Worm (Caenorhabditis elegans) whole organism, L4 larva: ENCODE results near the gene T13C2.3.

Experiments used
- F10B5.3 ChIP-seq: sonication (generic microtip); optimal IDR thresholded peaks from 2 replicates; lab custom pipeline; 2016; ENCODE audit warnings: mild to moderate bottlenecking, missing genetic modification characterization, missing compliant biosample characterization
- ama-1 ChIP-seq: fragments of 150-350 bp; optimal IDR thresholded peaks from 2 replicates; lab custom pipeline; 2014; ENCODE audit warnings: inconsistent platforms, mixed read lengths
- dpl-1 ChIP-seq: fragments of 150-350 bp; optimal IDR thresholded peaks from 2 replicates; lab custom pipeline; 2014; ENCODE audit warnings: missing biosample characterization, missing genetic modification reagents, missing genetic modification characterization
- lin-13 ChIP-seq: fragments of 150-350 bp; optimal IDR thresholded peaks from 2 replicates; lab custom pipeline; 2014; ENCODE audit warnings: missing biosample characterization, missing genetic modification reagents, missing genetic modification characterization
- lsy-2 ChIP-seq, 2 experiments: fragments of 150-350 bp in 1 of 2; sonication (generic microtip) in 1 of 2; optimal IDR thresholded peaks; 2 replicates each; lab custom pipeline; 2014 to 2017; ENCODE audit warnings: missing biosample characterization in 2 of 2, missing genetic modification characterization in 2 of 2
- unc-62 ChIP-seq, 3 experiments: fragments of 150-350 bp in 1 of 3; sonication (generic microtip); optimal IDR thresholded peaks in 2 of 3; peaks in 1 of 3; 1 replicate in 1 of 3; 2 replicates in 2 of 3; lab custom pipeline; 2014 to 2017; ENCODE audit warnings: missing biosample characterization in 3 of 3, missing genetic modification characterization in 3 of 3, missing genetic modification reagents in 3 of 3, missing genotype in 1 of 3
- ztf-11 ChIP-seq: fragments of 150-350 bp; optimal IDR thresholded peaks from 2 replicates; lab custom pipeline; 2014; ENCODE audit warnings: missing biosample characterization, missing genetic modification characterization

- TF ChIP-seq F10B5.3 (tag; lab: Kevin White, UChicago) (no peak), ztf-11 (tag; lab: Kevin White, UChicago) (no peak), unc-62 (GFP tag; optimal IDR thresholded peaks at IDR 0.05 in 1 of 2; lab: Kevin White, UChicago) (peak in 1 of 2 experiments; percentile 98), unc-62 (tag; optimal IDR thresholded peaks at IDR 0.05; lab: Kevin White, UChicago) (no peak), lsy-2 (tag; optimal IDR thresholded peaks at IDR 0.05; lab: Kevin White, UChicago) (peak in 1 of 2 experiments; percentile 50), lin-13 (GFP tag; lab: Kevin White, UChicago) (no peak), dpl-1 (GFP tag; lab: Kevin White, UChicago) (no peak), ama-1 (lab: Kevin White, UChicago) (no peak)
Measured at ce11 chrII:6835500-6835899, 46.5 kb downstream of the T13C2.3 start.
